Worm (Caenorhabditis elegans): Measurements from ENCODE around the gene ndua-7.

DNA sequence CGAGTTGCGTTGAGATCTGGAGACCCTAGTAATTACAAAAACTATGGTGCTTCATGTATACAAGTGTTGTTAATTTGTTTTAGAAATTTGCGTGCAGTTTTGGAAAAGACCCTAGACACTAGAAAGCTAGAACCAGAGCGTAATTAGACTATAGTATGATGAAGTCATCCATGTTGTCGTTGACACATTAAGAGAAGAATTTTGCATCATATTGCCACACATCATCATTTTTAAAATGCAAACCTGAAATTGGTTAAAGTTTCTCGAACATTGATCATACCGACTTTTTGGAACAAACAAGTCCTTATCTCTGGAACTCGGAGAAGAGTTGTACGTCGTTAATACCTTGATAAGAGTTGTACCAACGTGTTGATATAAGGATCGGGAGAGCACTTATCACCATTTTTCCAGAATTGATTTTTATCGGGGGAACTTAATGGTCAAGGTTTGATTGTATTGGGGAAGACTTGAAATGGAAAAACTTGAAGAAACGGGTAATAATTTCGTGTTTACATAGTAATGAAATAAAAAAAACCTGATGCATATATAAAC lies 26.5 kb downstream of the ndua-7 start:
- TF ChIP-seq ref-1 (GFP tag; conservative IDR thresholded peaks at IDR 0.05) (no peak), ztf-29 (GFP tag; IDR thresholded peaks at IDR 0.05) (no peak), cog-1 (tag; optimal IDR thresholded peaks at IDR 0.05) (no peak)

Measured in whole organism, midembryonic.